Fruit fly (Drosophila melanogaster): ENCODE measurements around the gene Axs.
A peak's percentile ranks its signal among the peaks of the same experiment; 100 is the strongest.

Gene Axs

DNA sequence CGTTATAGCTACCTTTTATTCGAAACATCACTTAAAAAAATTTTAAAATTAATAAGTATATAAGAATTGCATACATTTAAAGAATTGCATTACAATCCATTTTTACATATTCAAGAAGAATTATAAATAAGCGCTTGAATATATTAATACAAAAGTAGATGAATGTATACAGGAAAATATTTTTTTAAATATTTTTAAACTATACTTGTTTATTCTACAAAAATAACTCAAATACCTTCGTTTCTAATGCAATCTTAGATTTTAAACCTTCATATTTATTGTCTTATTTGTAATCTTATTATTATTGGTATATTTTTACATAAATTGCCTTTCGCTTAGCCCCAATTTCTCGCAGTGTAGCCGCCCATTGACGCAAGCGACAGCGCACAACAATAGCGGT lies 6.5 kb downstream of the Axs start (continued):
- TF ChIP-seq CG7987 (GFP tag; optimal IDR thresholded peaks at IDR 0.05) (no peak), Hr51 (GFP tag; optimal IDR thresholded peaks at IDR 0.05) (peak in 1 of 2 experiments; percentile 29), ato (GFP tag; IDR thresholded peaks at IDR 0.05; ENCODE audit: partially characterized antibody) (no peak), HLH3B (GFP tag; IDR thresholded peaks at IDR 0.05) (no peak), trem (tag; optimal IDR thresholded peaks at IDR 0.05) (no peak), dmrt11E (tag; optimal IDR thresholded peaks at IDR 0.05) (peak; percentile 22), Meics (GFP tag; optimal IDR thresholded peaks at IDR 0.05) (no peak), CG12391 (tag; optimal IDR thresholded peaks at IDR 0.05) (peak; percentile 11), Sox100B (GFP tag; optimal IDR thresholded peaks at IDR 0.05) (no peak), unpg (GFP tag; optimal IDR thresholded peaks at IDR 0.05) (no peak), CG4820 (GFP tag; optimal IDR thresholded peaks at IDR 0.05) (no peak), Eip74EF (GFP tag; optimal IDR thresholded peaks at IDR 0.05) (no peak), CG3995 (GFP tag; optimal IDR thresholded peaks at IDR 0.05) (no peak), ci (GFP tag; IDR thresholded peaks at IDR 0.05) (no peak), lbe (GFP tag; optimal IDR thresholded peaks at IDR 0.05) (no peak), lilli (GFP tag; optimal IDR thresholded peaks at IDR 0.05) (no peak), Hey (tag; optimal IDR thresholded peaks at IDR 0.05) (no peak), CG43689 (GFP tag; IDR thresholded peaks at IDR 0.05) (no peak), kay (GFP tag; optimal IDR thresholded peaks at IDR 0.05) (no peak), CG10565 (GFP tag; optimal IDR thresholded peaks at IDR 0.05) (no peak), Nf-YA (GFP tag; IDR thresholded peaks at IDR 0.05) (no peak), p53 (GFP tag; optimal IDR thresholded peaks at IDR 0.05) (no peak), Scr (GFP tag; IDR thresholded peaks at IDR 0.05; ENCODE audit: partially characterized antibody) (no peak), Tbp (GFP tag; optimal IDR thresholded peaks at IDR 0.05) (no peak), CG17361 (GFP tag; IDR thresholded peaks at IDR 0.05) (0 out of 3 replicates have a peak, but pooled peaks have one; percentile 30), Sox102F (GFP tag; optimal IDR thresholded peaks at IDR 0.05) (peak; percentile 17), phol (tag; optimal IDR thresholded peaks at IDR 0.05) (peak; percentile 6), PHDP (tag; optimal IDR thresholded peaks at IDR 0.05) (peak; percentile 20), nmo (GFP tag; optimal IDR thresholded peaks at IDR 0.05) (no peak), Hand (GFP tag; optimal IDR thresholded peaks at IDR 0.05) (no peak), CG9609 (GFP tag; optimal IDR thresholded peaks at IDR 0.05) (no peak)

DNA sequence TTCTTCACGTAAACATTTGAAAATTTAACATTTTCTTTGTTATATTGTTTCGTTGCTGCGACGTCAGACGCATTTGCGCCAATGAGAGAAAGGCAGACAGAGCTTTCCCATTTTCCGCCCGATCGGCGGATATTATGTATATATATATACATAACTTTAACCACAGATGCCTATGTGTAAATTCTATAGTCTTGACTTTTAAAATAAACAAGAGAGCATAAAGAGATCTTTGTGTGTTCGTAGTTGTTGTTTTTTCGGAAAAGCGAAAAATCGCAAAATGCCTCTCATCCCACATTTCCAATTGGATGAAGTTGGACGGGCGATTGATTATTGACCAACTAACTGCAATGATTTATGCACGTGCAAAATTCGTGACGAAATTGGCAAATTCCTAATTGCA lies 7.0 kb downstream of the Axs start, which contains the start of gene CG13012:
Gene CG13012, minus strand, starts transcription at position 101 of the 400 bp plus-strand sequence.
- TF ChIP-seq CG34422 (GFP tag; IDR thresholded peaks at IDR 0.05): no peak
- no peak for TF ChIP-seq Ets97D (GFP tag; optimal IDR thresholded peaks at IDR 0.05)
- no peak for TF ChIP-seq ttk (GFP tag; IDR thresholded peaks at IDR 0.05)
- no peak for TF ChIP-seq klu (GFP tag; IDR thresholded peaks at IDR 0.05)
- no peak for TF ChIP-seq CkIIα-i1 (GFP tag; IDR thresholded peaks at IDR 0.05)
- no peak for TF ChIP-seq CG8388 (GFP tag; optimal IDR thresholded peaks at IDR 0.05)

DNA sequence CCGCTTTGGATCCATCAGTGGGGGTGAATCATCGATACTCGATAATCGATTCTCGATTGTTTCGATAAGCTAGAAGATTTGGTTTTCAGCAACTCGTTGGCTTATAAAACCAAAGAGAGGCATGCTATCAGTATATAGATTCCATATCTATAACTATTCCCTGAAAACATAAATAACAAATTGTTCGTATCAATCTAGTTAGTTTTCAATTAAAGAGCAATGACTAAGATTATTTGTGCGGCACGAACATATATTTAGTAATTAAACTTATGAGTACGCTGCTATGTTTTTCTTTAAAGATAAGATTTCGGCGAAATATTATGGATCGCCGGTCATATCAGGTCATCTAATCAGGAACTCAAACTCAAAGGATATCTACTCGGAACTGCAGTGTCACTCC lies 9.2 kb downstream of the Axs start:
- TF ChIP-seq exex (tag; optimal IDR thresholded peaks at IDR 0.05) (peak; percentile 98), CG7928 (GFP tag; optimal IDR thresholded peaks at IDR 0.05) (no peak)

Data from whole organism, embryonic.